Fruit fly (Drosophila melanogaster): Measurements from ENCODE around the gene Tsc1.

Gene Tsc1

DNA sequence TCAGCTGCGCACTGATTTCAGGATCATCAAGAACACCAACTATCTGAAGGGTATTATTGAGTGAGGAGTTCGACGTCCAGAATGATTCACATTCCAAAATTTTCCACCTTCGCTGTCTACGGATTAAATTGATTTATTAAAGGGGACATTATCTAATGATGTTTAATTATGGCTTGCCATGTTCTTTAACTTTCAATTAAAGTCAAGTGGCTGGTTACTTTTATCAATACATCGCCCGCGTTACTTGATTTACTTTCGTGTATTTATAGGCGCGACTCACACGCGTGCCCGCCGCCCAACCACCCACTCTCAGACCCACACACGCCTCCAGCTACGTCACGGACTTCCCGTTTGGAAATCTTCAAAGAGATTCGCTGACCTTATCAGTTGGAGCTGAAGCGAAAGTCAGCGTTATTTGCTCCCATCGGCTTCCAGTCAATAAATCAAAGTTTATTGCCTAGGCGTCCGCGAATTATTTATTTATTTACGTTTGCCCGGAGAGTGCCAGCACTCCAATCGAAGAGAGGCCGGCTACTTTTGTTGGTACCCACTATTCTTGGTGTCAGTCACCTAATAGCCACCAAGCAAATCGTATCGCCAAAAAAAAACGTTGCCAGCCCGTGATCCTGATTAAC is 7.3 kb downstream of the Tsc1 start, which contains the start of gene Npc2f:
Gene Npc2f (plus strand): TSS at position 585 of the 635 bp plus-strand sequence.
- TF ChIP-seq vri (GFP tag; optimal IDR thresholded peaks at IDR 0.05) (peak; percentile 22), Ets21C (GFP tag; optimal IDR thresholded peaks at IDR 0.05) (no peak), svp (GFP tag) (peak; percentile 96)

DNA sequence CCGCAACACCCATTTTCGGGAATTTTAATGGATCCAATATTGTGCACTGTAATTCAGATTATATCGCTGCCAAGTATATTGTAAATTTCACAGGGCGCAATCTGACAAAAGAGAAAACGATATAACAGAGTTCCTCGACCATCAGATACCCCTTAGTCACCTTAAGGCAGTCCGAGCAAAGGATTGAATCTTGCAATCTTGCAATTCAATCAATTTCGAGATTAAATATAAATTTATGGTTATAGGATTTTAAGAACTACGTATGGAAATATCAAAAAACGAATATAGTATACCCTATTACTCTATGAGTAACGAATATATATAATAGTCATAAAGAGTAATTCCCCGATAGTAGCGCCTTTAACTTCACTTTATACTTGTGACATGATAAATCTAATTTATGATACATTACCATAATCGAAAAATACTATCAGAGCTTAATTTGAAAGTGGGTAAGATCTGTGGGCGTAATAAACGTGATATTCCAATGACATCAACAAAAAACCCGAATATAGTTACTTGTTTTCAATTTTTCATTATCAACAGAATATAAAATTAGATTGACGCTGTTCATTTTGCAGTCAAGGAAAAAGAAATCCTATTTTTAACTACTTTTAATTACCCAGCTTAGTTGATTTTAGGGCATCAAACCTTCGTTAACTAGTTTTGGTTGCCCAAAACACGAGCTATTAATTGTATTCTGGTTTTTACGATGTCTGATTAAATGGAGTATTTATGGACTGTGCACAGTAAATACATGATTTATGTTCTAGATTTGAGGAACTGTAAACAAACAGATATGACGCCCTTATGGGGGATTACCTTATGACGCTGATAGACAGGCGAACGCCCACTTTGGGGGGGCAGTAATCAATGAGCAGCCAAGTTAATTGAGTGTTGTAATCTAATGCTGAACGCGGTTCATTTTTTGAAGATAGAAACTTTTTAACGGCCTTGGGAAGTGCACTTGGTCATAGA is 8.7 kb downstream of the Tsc1 start:
- peak; percentile 55 for TF ChIP-seq fkh (GFP tag; optimal IDR thresholded peaks at IDR 0.05)
- TF ChIP-seq CG11294 (GFP tag; IDR thresholded peaks at IDR 0.05) = no peak
- TF ChIP-seq svp (GFP tag) = peak; percentile 63
- peak; percentile 28 for TF ChIP-seq vri (GFP tag; optimal IDR thresholded peaks at IDR 0.05)
- TF ChIP-seq Hr39 (GFP tag; optimal IDR thresholded peaks at IDR 0.05) = no peak

DNA sequence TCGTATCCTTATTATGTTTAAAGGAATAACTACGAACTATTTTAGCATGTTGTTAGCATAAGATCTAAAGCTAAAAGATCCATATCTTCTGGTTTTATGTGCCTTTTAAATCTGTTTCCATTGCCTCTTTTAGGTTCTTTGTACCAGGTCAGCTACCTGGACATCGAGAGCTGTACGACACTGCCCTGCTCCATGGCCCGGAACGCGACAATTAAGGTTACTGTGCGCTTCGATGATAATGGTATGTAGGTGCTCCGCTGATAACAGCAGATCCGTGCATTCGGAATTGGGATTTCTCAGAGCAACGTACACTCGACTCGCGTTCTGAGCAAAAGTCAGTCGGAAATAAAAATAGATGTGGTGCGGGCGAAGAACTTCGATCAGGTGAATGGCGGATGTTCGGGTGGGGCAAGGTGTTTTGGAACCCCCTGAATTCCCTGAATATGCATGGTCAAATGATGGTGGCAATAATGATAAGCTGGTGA is 9.6 kb downstream of the Tsc1 start:
- TF ChIP-seq Gug (GFP tag; IDR thresholded peaks at IDR 0.05) = no peak
- TF ChIP-seq net (GFP tag; optimal IDR thresholded peaks at IDR 0.05) = no peak
- no peak for TF ChIP-seq achi (GFP tag; optimal IDR thresholded peaks at IDR 0.05)
- no peak for TF ChIP-seq Smox (GFP tag; optimal IDR thresholded peaks at IDR 0.05)
- no peak for TF ChIP-seq topi (GFP tag; optimal IDR thresholded peaks at IDR 0.05)
- TF ChIP-seq Sox15 (GFP tag; optimal IDR thresholded peaks at IDR 0.05) = no peak
- no peak for TF ChIP-seq CG6808 (GFP tag; optimal IDR thresholded peaks at IDR 0.05)
- peak; percentile 98 for TF ChIP-seq svp (GFP tag)

DNA sequence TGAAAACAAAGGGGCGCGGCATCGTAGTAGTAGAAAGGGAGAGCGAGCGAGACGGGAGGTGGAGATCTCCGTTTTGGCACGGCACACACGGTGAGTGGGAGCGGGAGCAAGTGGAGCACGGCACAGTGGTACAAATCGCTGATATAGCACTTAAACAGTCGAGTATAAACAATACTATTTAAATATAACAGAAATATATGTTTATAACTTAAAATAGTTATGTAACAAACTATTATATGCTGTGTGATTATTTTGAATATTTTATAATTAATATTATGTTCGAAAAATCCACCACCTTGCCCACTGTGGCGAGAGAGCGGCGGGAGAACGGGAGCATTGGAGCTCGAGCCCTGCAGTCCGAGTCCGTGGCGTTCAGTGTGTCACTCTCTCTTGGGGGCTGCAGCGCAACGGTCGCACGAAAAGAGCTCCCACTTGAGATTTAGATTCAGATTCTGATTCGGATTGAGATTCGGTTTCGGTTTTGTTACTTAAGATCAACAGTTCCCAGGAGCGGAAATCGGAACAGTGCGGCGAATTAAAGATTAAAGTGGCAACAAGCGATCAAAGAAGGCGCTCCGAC is 11.0 kb downstream of the Tsc1 start, which contains the start of gene Kal1:
Gene Kal1 (plus strand): TSS at position 383 of the 580 bp plus-strand sequence.
- TF ChIP-seq CG8319 (GFP tag; optimal IDR thresholded peaks at IDR 0.05) (peak; percentile 94), achi (GFP tag; optimal IDR thresholded peaks at IDR 0.05) (peak; percentile 98), Sox15 (GFP tag; optimal IDR thresholded peaks at IDR 0.05) (peak; percentile 94), CG3032 (tag; optimal IDR thresholded peaks at IDR 0.05) (peak; percentile 98), CG7368 (GFP tag; optimal IDR thresholded peaks at IDR 0.05) (peak; percentile 97), Sox14 (GFP tag; optimal IDR thresholded peaks at IDR 0.05) (peak; percentile 93), ss (GFP tag; optimal IDR thresholded peaks at IDR 0.05) (peak; percentile 99), fd85E (GFP tag; optimal IDR thresholded peaks at IDR 0.05) (peak; percentile 92), dsx (GFP tag; optimal IDR thresholded peaks at IDR 0.05; ENCODE audit: poor library complexity, severe bottlenecking) (peak; percentile 98), Hr38 (GFP tag; optimal IDR thresholded peaks at IDR 0.05) (no peak), salr (GFP tag; optimal IDR thresholded peaks at IDR 0.05) (peak; percentile 91 to 94), CG6276 (GFP tag; optimal IDR thresholded peaks at IDR 0.05) (peak; percentile 96), fd59A (GFP tag; optimal IDR thresholded peaks at IDR 0.05) (peak; percentile 98), CG10669 (GFP tag; optimal IDR thresholded peaks at IDR 0.05) (peak; percentile 97), Smox (GFP tag; optimal IDR thresholded peaks at IDR 0.05) (peak; percentile 93), CG6808 (GFP tag; optimal IDR thresholded peaks at IDR 0.05) (peak; percentile 98), CG15336 (GFP tag; IDR thresholded peaks at IDR 0.05) (peak; percentile 99), Eip75B (GFP tag; optimal IDR thresholded peaks at IDR 0.05) (peak; percentile 95), CG11902 (GFP tag; optimal IDR thresholded peaks at IDR 0.05) (peak; percentile 92), Hr4 (GFP tag; optimal IDR thresholded peaks at IDR 0.05) (peak; percentile 92), CG9139 (GFP tag; optimal IDR thresholded peaks at IDR 0.05) (peak; percentile 98), OdsH (GFP tag; optimal IDR thresholded peaks at IDR 0.05) (peak; percentile 97), svp (GFP tag) (peak; percentile 98), spab (GFP tag; optimal IDR thresholded peaks at IDR 0.05) (peak; percentile 98), fkh (GFP tag; optimal IDR thresholded peaks at IDR 0.05) (peak; percentile 36), Lpt (GFP tag; optimal IDR thresholded peaks at IDR 0.05) (peak; percentile 93), Ets96B (tag; optimal IDR thresholded peaks at IDR 0.05) (peak; percentile 99), Blimp-1 (GFP tag; optimal IDR thresholded peaks at IDR 0.05) (peak; percentile 94), Hr39 (GFP tag; optimal IDR thresholded peaks at IDR 0.05) (peak; percentile 81), CG11762 (GFP tag; optimal IDR thresholded peaks at IDR 0.05; ENCODE audit: insufficient read depth) (peak; percentile 96), CG10631 (GFP tag; optimal IDR thresholded peaks at IDR 0.05) (peak; percentile 97), pdm3 (GFP tag; optimal IDR thresholded peaks at IDR 0.05) (peak; percentile 91), Ets21C (GFP tag; optimal IDR thresholded peaks at IDR 0.05) (peak; percentile 76), CG6163 (GFP tag; IDR thresholded peaks at IDR 0.05) (peak; percentile 98)

All from whole organism, prepupa.